Worm (Caenorhabditis elegans): ENCODE data around the gene nlp-80.

The nlp-80 gene

ce11 chrV:11046730-11047129 is 18.7 kb downstream of the nlp-80 start, which contains the start of gene dhs-18:
Gene dhs-18 (minus strand): TSS chrV:11046833.
- TF ChIP-seq fkh-6 (tag; optimal IDR thresholded peaks at IDR 0.05) (no peak), mec-3 (tag; optimal IDR thresholded peaks at IDR 0.05; ENCODE audit: borderline replicate concordance) (no peak)

- no peak for TF ChIP-seq nhr-232 (tag; optimal IDR thresholded peaks at IDR 0.05)
Measured at ce11 chrV:11043767-11044166, 21.6 kb downstream of the nlp-80 start, which contains the start of gene C45B11.6. Gene C45B11.6 (plus strand): TSS chrV:11044067.

ce11 chrV:11042538-11042937 is 22.9 kb downstream of the nlp-80 start, which contains the start of gene C45B11.2:
Gene C45B11.2 (plus strand): TSS chrV:11042710.
- TF ChIP-seq ceh-22 (tag; optimal IDR thresholded peaks at IDR 0.05): no peak
- TF ChIP-seq madf-2 (tag; optimal IDR thresholded peaks at IDR 0.05): no peak
- no peak for TF ChIP-seq hlh-8 (tag; optimal IDR thresholded peaks at IDR 0.05)
- no peak for TF ChIP-seq ceh-24 (tag; optimal IDR thresholded peaks at IDR 0.05)
- no peak for TF ChIP-seq ceh-14 (tag; optimal IDR thresholded peaks at IDR 0.05)
- no peak for TF ChIP-seq npax-4 (tag; optimal IDR thresholded peaks at IDR 0.05)
- TF ChIP-seq elt-2 (tag; optimal IDR thresholded peaks at IDR 0.05): no peak
- no peak for TF ChIP-seq ceh-2 (tag; optimal IDR thresholded peaks at IDR 0.05)
- TF ChIP-seq eyg-1 (tag; optimal IDR thresholded peaks at IDR 0.05): no peak
- TF ChIP-seq C08G9.2 (tag; optimal IDR thresholded peaks at IDR 0.05): no peak
- TF ChIP-seq fkh-6 (tag; optimal IDR thresholded peaks at IDR 0.05): no peak
- no peak for TF ChIP-seq dmd-4 (tag; optimal IDR thresholded peaks at IDR 0.05; ENCODE audit: borderline replicate concordance)
- TF ChIP-seq hlh-15 (tag; optimal IDR thresholded peaks at IDR 0.05): no peak
- no peak for TF ChIP-seq sdc-2 (tag; optimal IDR thresholded peaks at IDR 0.05)

- TF ChIP-seq pag-3 (tag; optimal IDR thresholded peaks at IDR 0.05; ENCODE audit: borderline replicate concordance) (no peak), ztf-16 (tag; optimal IDR thresholded peaks at IDR 0.05) (no peak), K02D7.2 (tag; optimal IDR thresholded peaks at IDR 0.05) (no peak), ceh-24 (tag; optimal IDR thresholded peaks at IDR 0.05) (no peak)
Measured at ce11 chrV:11041499-11041898, 23.9 kb downstream of the nlp-80 start, which contains the start of gene C45B11.5. Gene C45B11.5 (plus strand): TSS chrV:11041799.

- TF ChIP-seq madf-2 (tag; optimal IDR thresholded peaks at IDR 0.05): no peak
- no peak for TF ChIP-seq fkh-6 (tag; optimal IDR thresholded peaks at IDR 0.05)
- no peak for TF ChIP-seq ceh-14 (tag; optimal IDR thresholded peaks at IDR 0.05)
- no peak for TF ChIP-seq ceh-31 (tag; optimal IDR thresholded peaks at IDR 0.05)
- TF ChIP-seq ama-1 (optimal IDR thresholded peaks at IDR 0.05): no peak
- no peak for TF ChIP-seq lin-11 (tag; optimal IDR thresholded peaks at IDR 0.05)
- TF ChIP-seq unc-55 (GFP tag; optimal IDR thresholded peaks at IDR 0.05): no peak
- no peak for TF ChIP-seq dmd-4 (tag; optimal IDR thresholded peaks at IDR 0.05; ENCODE audit: borderline replicate concordance)
- no peak for TF ChIP-seq mec-3 (tag; optimal IDR thresholded peaks at IDR 0.05; ENCODE audit: borderline replicate concordance)
- TF ChIP-seq zip-5 (tag; optimal IDR thresholded peaks at IDR 0.05): no peak
- no peak for TF ChIP-seq unc-3 (GFP tag; conservative IDR thresholded peaks at IDR 0.05)
- no peak for TF ChIP-seq unc-3 (tag; optimal IDR thresholded peaks at IDR 0.05)
- TF ChIP-seq che-1 (tag; optimal IDR thresholded peaks at IDR 0.05): no peak
Measured at ce11 chrV:11040473-11040872, 24.9 kb downstream of the nlp-80 start, which contains the start of gene C45B11.8. Gene C45B11.8 (plus strand): TSS chrV:11040773.

ce11 chrV:11040020-11040419 is 25.4 kb downstream of the nlp-80 start, which contains the start of gene C45B11.9:
Gene C45B11.9 (plus strand): TSS chrV:11040320.
- TF ChIP-seq hlh-30 (tag; optimal IDR thresholded peaks at IDR 0.05; ENCODE audit: insufficient read depth) (no peak), sox-4 (tag; optimal IDR thresholded peaks at IDR 0.05) (no peak), ceh-19 (GFP tag; optimal IDR thresholded peaks at IDR 0.05) (no peak), syd-9 (tag; optimal IDR thresholded peaks at IDR 0.05) (no peak), unc-3 (GFP tag; conservative IDR thresholded peaks at IDR 0.05) (no peak), unc-3 (tag; optimal IDR thresholded peaks at IDR 0.05) (no peak)

Measured in whole organism, late embryonic.